Worm (Caenorhabditis elegans): ENCODE measurements around the gene clec-41.

DNA sequence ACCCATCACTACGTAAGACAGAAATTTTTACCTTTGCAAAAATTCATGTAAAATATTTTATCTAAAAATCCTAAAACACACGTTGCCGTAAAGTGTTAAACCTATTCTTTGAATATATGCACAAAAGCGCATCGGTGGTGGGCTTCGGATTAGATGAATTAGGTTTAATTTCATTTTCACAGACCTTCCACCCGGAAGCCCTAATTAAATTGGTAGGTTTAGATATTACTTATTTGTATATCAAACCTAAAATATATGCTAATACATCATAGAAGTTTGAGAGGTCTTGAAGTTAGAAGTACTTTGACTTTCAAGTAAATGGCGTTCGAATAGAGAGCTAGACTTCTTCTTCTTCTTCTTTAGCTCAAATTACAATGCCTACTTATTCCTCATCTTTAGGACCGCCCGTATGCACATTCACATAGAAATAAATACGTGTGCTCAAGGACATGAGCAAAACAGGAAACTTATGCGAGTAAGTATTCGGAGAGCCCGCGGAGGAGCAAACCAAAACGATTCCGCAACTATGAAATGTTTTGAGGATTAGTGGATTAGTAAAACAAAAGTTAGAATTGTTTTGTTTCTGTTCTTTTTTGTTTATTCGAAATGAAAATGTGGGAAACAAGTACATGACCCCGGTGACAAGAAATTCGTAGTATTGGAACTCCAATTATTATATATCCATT is 23.2 kb downstream of the clec-41 start:
- TF ChIP-seq T07F8.4 (tag; optimal IDR thresholded peaks at IDR 0.05) (no peak), F37B4.10 (GFP tag; IDR thresholded peaks at IDR 0.05) (no peak), unc-62 (GFP tag; optimal IDR thresholded peaks at IDR 0.05) (no peak), xnd-1 (tag; optimal IDR thresholded peaks at IDR 0.05) (no peak), lag-1 (GFP tag; IDR thresholded peaks at IDR 0.05) (no peak), mes-4 (tag; optimal IDR thresholded peaks at IDR 0.05) (no peak), F49E8.2 (tag; optimal IDR thresholded peaks at IDR 0.05; ENCODE audit: insufficient read depth) (no peak), aptf-2 (GFP tag; conservative IDR thresholded peaks at IDR 0.05) (no peak), egl-18 (GFP tag; IDR thresholded peaks at IDR 0.05) (no peak), lin-26 (GFP tag; IDR thresholded peaks at IDR 0.05) (no peak)

Data from whole organism, young adult.